Fruit fly (Drosophila melanogaster) whole organism, prepupa: Measurements from ENCODE around the gene Srx.

Experiments used
- Blimp-1 ChIP-seq: fragments of 200-800 bp; sonication (Bioruptor generic); optimal IDR thresholded peaks from 3 replicates; lab custom pipeline; 2017; ENCODE audit warnings: missing biosample characterization, missing genetic modification characterization, mild to moderate bottlenecking, moderate library complexity, missing genetic modification reagents
- CG10631 ChIP-seq: fragments of 200-800 bp; sonication (Bioruptor generic); optimal IDR thresholded peaks from 2 replicates; lab custom pipeline; 2016; ENCODE audit warnings: missing biosample characterization, missing genetic modification characterization
- CG11762 ChIP-seq: fragments of 200-800 bp; sonication (Bioruptor generic); optimal IDR thresholded peaks from 3 replicates; lab custom pipeline; 2016; ENCODE audit warnings: missing biosample characterization, missing genetic modification characterization; ENCODE audit not compliant: insufficient read depth
- CG11902 ChIP-seq: fragments of 200-800 bp; sonication (Bioruptor generic); optimal IDR thresholded peaks from 3 replicates; lab custom pipeline; 2016; ENCODE audit warnings: missing biosample characterization, missing genetic modification characterization
- CG3032 ChIP-seq: fragments of 200-800 bp; optimal IDR thresholded peaks from 2 replicates; lab custom pipeline; 2019; ENCODE audit warnings: missing biosample characterization, mild to moderate bottlenecking, missing genetic modification characterization, moderate library complexity
- CG34406 ChIP-seq: fragments of 200-800 bp; sonication (Bioruptor generic); optimal IDR thresholded peaks from 3 replicates; lab custom pipeline; 2016; ENCODE audit warnings: missing biosample characterization, missing genetic modification characterization
- CG3919 ChIP-seq: fragments of 200-800 bp; sonication (Bioruptor generic); optimal IDR thresholded peaks from 3 replicates; lab custom pipeline; 2016; ENCODE audit warnings: missing biosample characterization, missing genetic modification characterization
- CG6792 ChIP-seq: fragments of 200-800 bp; sonication (Bioruptor generic); optimal IDR thresholded peaks from 3 replicates; lab custom pipeline; 2016; ENCODE audit warnings: missing biosample characterization, missing genetic modification characterization
- CG6854 ChIP-seq: fragments of 200-800 bp; sonication (Bioruptor generic); optimal IDR thresholded peaks from 2 replicates; lab custom pipeline; 2017; ENCODE audit warnings: missing biosample characterization, mild to moderate bottlenecking, missing genetic modification characterization
- CG7368 ChIP-seq: fragments of 200-800 bp; sonication (Bioruptor generic); optimal IDR thresholded peaks from 3 replicates; lab custom pipeline; 2016; ENCODE audit warnings: missing biosample characterization, missing genetic modification characterization
- CG8119 ChIP-seq: fragments of 200-800 bp; sonication (Bioruptor generic); IDR thresholded peaks from 3 replicates; pipeline ENCODE4 v1.3.6; 2022; ENCODE audit warnings: missing biosample characterization, missing genetic modification characterization
- CG8632 ChIP-seq: fragments of 200-800 bp; sonication (Bioruptor generic); optimal IDR thresholded peaks from 3 replicates; lab custom pipeline; 2016; ENCODE audit warnings: missing biosample characterization, missing genetic modification characterization
- CG9139 ChIP-seq: fragments of 200-800 bp; sonication (Bioruptor generic); optimal IDR thresholded peaks from 3 replicates; lab custom pipeline; 2017; ENCODE audit warnings: missing biosample characterization, mild to moderate bottlenecking, missing genetic modification characterization
- Eip75B ChIP-seq: fragments of 200-800 bp; sonication (Bioruptor generic); optimal IDR thresholded peaks from 3 replicates; lab custom pipeline; 2016; ENCODE audit warnings: missing biosample characterization, missing genetic modification characterization
- Eip78C ChIP-seq: fragments of 200-800 bp; sonication (Bioruptor generic); peaks from one replicate; lab custom pipeline; 2016; ENCODE audit warnings: missing biosample characterization, missing genetic modification characterization
- Eip93F ChIP-seq: fragments of 200-800 bp; sonication (Bioruptor generic); optimal IDR thresholded peaks from 2 replicates; lab custom pipeline; 2016; ENCODE audit warnings: missing biosample characterization, mild to moderate bottlenecking, missing genetic modification characterization
- Hr39 ChIP-seq: fragments of 200-800 bp; sonication (Bioruptor generic); optimal IDR thresholded peaks from 2 replicates; lab custom pipeline; 2016; ENCODE audit warnings: missing biosample characterization, missing genetic modification characterization
- Hr4 ChIP-seq: fragments of 200-800 bp; sonication (Bioruptor generic); optimal IDR thresholded peaks from 3 replicates; lab custom pipeline; 2016; ENCODE audit warnings: missing biosample characterization, missing genetic modification characterization
- Lpt ChIP-seq: fragments of 200-800 bp; sonication (Bioruptor generic); optimal IDR thresholded peaks from 3 replicates; lab custom pipeline; 2016; ENCODE audit warnings: missing biosample characterization, missing genetic modification characterization
- Met ChIP-seq: fragments of 200-800 bp; sonication (Bioruptor generic); optimal IDR thresholded peaks from 3 replicates; lab custom pipeline; 2016; ENCODE audit warnings: missing biosample characterization, missing genetic modification characterization
- Smox ChIP-seq: fragments of 200-800 bp; sonication (Bioruptor generic); optimal IDR thresholded peaks from 3 replicates; lab custom pipeline; 2016; ENCODE audit warnings: missing biosample characterization, missing genetic modification characterization
- Sox14 ChIP-seq: fragments of 200-800 bp; sonication (Bioruptor generic); optimal IDR thresholded peaks from 3 replicates; lab custom pipeline; 2016; ENCODE audit warnings: missing biosample characterization, missing genetic modification characterization
- Sox15 ChIP-seq: fragments of 200-800 bp; sonication (Bioruptor generic); optimal IDR thresholded peaks from 3 replicates; lab custom pipeline; 2016; ENCODE audit warnings: missing biosample characterization, missing genetic modification characterization
- achi ChIP-seq: fragments of 200-800 bp; sonication (Bioruptor generic); optimal IDR thresholded peaks from 3 replicates; lab custom pipeline; 2016; ENCODE audit warnings: missing biosample characterization, missing genetic modification characterization
- acj6 ChIP-seq: fragments of 200-800 bp; sonication (Bioruptor generic); optimal IDR thresholded peaks from 3 replicates; lab custom pipeline; 2016; ENCODE audit warnings: missing biosample characterization, missing genetic modification characterization
- cyc ChIP-seq: fragments of 200-800 bp; sonication (Bioruptor generic); optimal IDR thresholded peaks from 3 replicates; lab custom pipeline; 2016; ENCODE audit warnings: missing biosample characterization, missing genetic modification characterization
- dsx ChIP-seq: fragments of 200-800 bp; optimal IDR thresholded peaks from 3 replicates; lab custom pipeline; 2019; ENCODE audit warnings: missing biosample characterization, mild to moderate bottlenecking, missing genetic modification characterization, moderate library complexity; ENCODE audit not compliant: poor library complexity, severe bottlenecking
- esn ChIP-seq: fragments of 200-800 bp; sonication (Bioruptor generic); optimal IDR thresholded peaks from 2 replicates; lab custom pipeline; 2016; ENCODE audit warnings: missing biosample characterization, mild to moderate bottlenecking, missing genetic modification characterization, moderate library complexity
- fd85E ChIP-seq: fragments of 200-800 bp; sonication (Bioruptor generic); optimal IDR thresholded peaks from 3 replicates; lab custom pipeline; 2016; ENCODE audit warnings: missing biosample characterization, missing genetic modification characterization
- fkh ChIP-seq: fragments of 200-800 bp; sonication (Bioruptor generic); optimal IDR thresholded peaks from 3 replicates; lab custom pipeline; 2017; ENCODE audit warnings: missing biosample characterization, mild to moderate bottlenecking, missing genetic modification characterization, moderate library complexity
- net ChIP-seq: fragments of 200-800 bp; sonication (Bioruptor generic); optimal IDR thresholded peaks from 3 replicates; lab custom pipeline; 2016; ENCODE audit warnings: missing biosample characterization, missing genetic modification characterization
- salr ChIP-seq, 2 experiments: fragments of 200-800 bp; sonication (Bioruptor generic); optimal IDR thresholded peaks; 3 replicates each; lab custom pipeline; 2016 to 2018; ENCODE audit warnings: missing biosample characterization in 2 of 2, missing genetic modification characterization in 2 of 2, mild to moderate bottlenecking in 1 of 2
- spab ChIP-seq: fragments of 200-800 bp; sonication (Bioruptor generic); optimal IDR thresholded peaks from 2 replicates; lab custom pipeline; 2017; ENCODE audit warnings: missing biosample characterization, mild to moderate bottlenecking, missing genetic modification characterization, missing genetic modification reagents
- ss ChIP-seq, 2 experiments: fragments of 200-800 bp; sonication (Bioruptor generic); optimal IDR thresholded peaks; 2 replicates in 1 of 2; 3 replicates in 1 of 2; lab custom pipeline; 2017 to 2018; ENCODE audit warnings: mild to moderate bottlenecking in 2 of 2, missing biosample characterization in 2 of 2, missing genetic modification characterization in 2 of 2, moderate library complexity in 1 of 2
- svp ChIP-seq: fragments of 200-800 bp; sonication (Bioruptor generic); peaks from one replicate; lab custom pipeline; 2016; ENCODE audit warnings: missing biosample characterization, missing genetic modification characterization
- topi ChIP-seq: fragments of 200-800 bp; sonication (Bioruptor generic); optimal IDR thresholded peaks from 3 replicates; lab custom pipeline; 2016; ENCODE audit warnings: missing biosample characterization, missing genetic modification characterization
- vri ChIP-seq: fragments of 200-800 bp; sonication (Bioruptor generic); optimal IDR thresholded peaks from 3 replicates; lab custom pipeline; 2016; ENCODE audit warnings: missing biosample characterization, mild to moderate bottlenecking, missing genetic modification characterization

The Srx gene

dm6 chrX:17875014-17875589 is 18.3 kb downstream of the Srx start (continued):
- TF ChIP-seq fd85E (GFP tag; lab: Kevin White, UChicago) (no peak), CG34406 (peak; percentile 4), CG9139 (GFP tag; lab: Kevin White, UChicago) (peak; percentile 17), CG8632 (GFP tag; lab: Kevin White, UChicago) (peak; percentile 1), CG6854 (no peak), Blimp-1 (GFP tag; lab: Kevin White, UChicago) (no peak), cyc (GFP tag; lab: Kevin White, UChicago) (peak; percentile 56), vri (no peak), Hr39 (GFP tag; lab: Kevin White, UChicago) (peak; percentile 66), CG3032 (no peak), CG10631 (GFP tag; lab: Kevin White, UChicago) (peak; percentile 31), CG11762 (GFP tag; lab: Kevin White, UChicago) (peak; percentile 6), CG8119 (no peak), Sox15 (GFP tag; lab: Kevin White, UChicago) (peak; percentile 30), Hr4 (GFP tag; lab: Kevin White, UChicago) (peak; percentile 62), CG11902 (GFP tag; lab: Kevin White, UChicago) (peak; percentile 20), svp (GFP tag; lab: Kevin White, UChicago) (peak; percentile 86), Eip75B (GFP tag; lab: Kevin White, UChicago) (peak; percentile 53), spab (GFP tag; lab: Kevin White, UChicago) (no peak), esn (GFP tag; lab: Kevin White, UChicago) (peak; percentile 59), Lpt (GFP tag; lab: Kevin White, UChicago) (peak; percentile 27)
- TF ChIP-seq, all 60 proteins: peak for 43

dm6 chrX:17875695-17876094 is 18.9 kb downstream of the Srx start:
- TF ChIP-seq Sox14 (GFP tag; lab: Kevin White, UChicago) (peak; percentile 15), CG6792 (GFP tag; lab: Kevin White, UChicago) (no peak), Eip93F (peak; percentile 64), Eip78C (GFP tag; lab: Kevin White, UChicago) (peak; percentile 41), svp (GFP tag; lab: Kevin White, UChicago) (peak; percentile 58), CG3919 (GFP tag; lab: Kevin White, UChicago) (no peak), Smox (peak; percentile 33), Met (peak; percentile 32)
- TF ChIP-seq, all 60 proteins: peak for 6

dm6 chrX:17876518-17876917 is 19.7 kb downstream of the Srx start:
- TF ChIP-seq acj6 (no peak), Blimp-1 (GFP tag; lab: Kevin White, UChicago) (no peak), achi (GFP tag; lab: Kevin White, UChicago) (no peak), Lpt (GFP tag; lab: Kevin White, UChicago) (no peak), topi (GFP tag; lab: Kevin White, UChicago) (no peak), cyc (GFP tag; lab: Kevin White, UChicago) (no peak), net (GFP tag; lab: Kevin White, UChicago) (no peak), CG3919 (GFP tag; lab: Kevin White, UChicago) (no peak), esn (GFP tag; lab: Kevin White, UChicago) (no peak), salr (GFP tag; optimal IDR thresholded peaks at IDR 0.05; lab: Kevin White, UChicago) (no peak), Eip78C (GFP tag; lab: Kevin White, UChicago) (peak; percentile 7), svp (GFP tag; lab: Kevin White, UChicago) (peak; percentile 30), CG11902 (GFP tag; lab: Kevin White, UChicago) (no peak), fkh (GFP tag; lab: Kevin White, UChicago) (peak; percentile 15), dsx (GFP tag; lab: Kevin White, UChicago) (peak; percentile 73), ss (GFP tag; optimal IDR thresholded peaks at IDR 0.05; lab: Kevin White, UChicago) (peak in 1 of 2 experiments; percentile 4), CG7368 (GFP tag; lab: Kevin White, UChicago) (no peak)
